Worm (Caenorhabditis elegans): ENCODE data around the gene F46B3.14.

ce11 chrV:20631255-20631654 is at the start of gene F46B3.14:
- TF ChIP-seq T07F8.4 (tag; optimal IDR thresholded peaks at IDR 0.05), result no peak
- no peak for TF ChIP-seq egl-44 (GFP tag; IDR thresholded peaks at IDR 0.05)
- no peak for TF ChIP-seq ama-1 (optimal IDR thresholded peaks at IDR 0.05)
- no peak for TF ChIP-seq ama-1 (GFP tag; optimal IDR thresholded peaks at IDR 0.05)
- TF ChIP-seq repo-1 (tag; optimal IDR thresholded peaks at IDR 0.05), result no peak
- no peak for TF ChIP-seq lin-26 (GFP tag; IDR thresholded peaks at IDR 0.05)
- TF ChIP-seq K12H6.12 (tag; optimal IDR thresholded peaks at IDR 0.05), result no peak
- TF ChIP-seq cebp-1 (GFP tag; IDR thresholded peaks at IDR 0.05), result no peak
- no peak for TF ChIP-seq cebp-1 (tag; optimal IDR thresholded peaks at IDR 0.05)
- TF ChIP-seq mel-28 (tag; optimal IDR thresholded peaks at IDR 0.05; ENCODE audit: borderline replicate concordance), result no peak
- TF ChIP-seq dpl-1 (GFP tag; optimal IDR thresholded peaks at IDR 0.05), result no peak
- TF ChIP-seq hlh-12 (tag; optimal IDR thresholded peaks at IDR 0.05), result no peak
